Fruit fly (Drosophila melanogaster) whole organism, embryonic: ENCODE measurements around the gene Eip75B.
A peak's percentile ranks its signal among the peaks of the same experiment; 100 is the strongest.

Experiments used
- Asciz ChIP-seq: fragments of 200-800 bp; sonication (Bioruptor generic); optimal IDR thresholded peaks from 2 replicates; lab custom pipeline; 2017; ENCODE audit warnings: missing biosample characterization, mild to moderate bottlenecking, missing genetic modification characterization, missing genetic modification reagents
- CG1024 ChIP-seq: fragments of 200-800 bp; sonication (Bioruptor generic); IDR thresholded peaks from 2 replicates; pipeline ENCODE4 v1.3.6; 2022; ENCODE audit warnings: missing biosample characterization, missing genetic modification characterization
- CG10979 ChIP-seq: fragments of 200-800 bp; sonication (Bioruptor generic); optimal IDR thresholded peaks from 2 replicates; lab custom pipeline; 2018; ENCODE audit warnings: missing biosample characterization, mild to moderate bottlenecking, missing genetic modification characterization, moderate library complexity
- CG12299 ChIP-seq: fragments of 200-800 bp; sonication (Bioruptor generic); optimal IDR thresholded peaks from 2 replicates; lab custom pipeline; 2018; ENCODE audit warnings: missing biosample characterization, mild to moderate bottlenecking, missing genetic modification characterization
- CG13296 ChIP-seq: fragments of 200-800 bp; sonication (Bioruptor generic); optimal IDR thresholded peaks from 3 replicates; lab custom pipeline; 2018; ENCODE audit warnings: missing biosample characterization, mild to moderate bottlenecking, missing genetic modification characterization
- CG13424 ChIP-seq: fragments of 200-800 bp; sonication (Bioruptor generic); optimal IDR thresholded peaks from 2 replicates; lab custom pipeline; 2019; ENCODE audit warnings: missing biosample characterization, mild to moderate bottlenecking, missing genetic modification characterization, moderate library complexity
- CG13894 ChIP-seq: fragments of 200-800 bp; sonication (Bioruptor generic); optimal IDR thresholded peaks from 3 replicates; lab custom pipeline; 2018; ENCODE audit warnings: missing biosample characterization, mild to moderate bottlenecking, missing genetic modification characterization, moderate library complexity
- CG14965 ChIP-seq: fragments of 200-800 bp; sonication (Bioruptor generic); optimal IDR thresholded peaks from 2 replicates; lab custom pipeline; 2016; ENCODE audit warnings: missing biosample characterization, missing genetic modification characterization, borderline replicate concordance
- CG1603 ChIP-seq: fragments of 200-800 bp; sonication (Bioruptor generic); optimal IDR thresholded peaks from 2 replicates; lab custom pipeline; 2019; ENCODE audit warnings: missing biosample characterization, mild to moderate bottlenecking, missing genetic modification characterization, moderate library complexity
- CG17186 ChIP-seq: fragments of 200-800 bp; sonication (Bioruptor generic); optimal IDR thresholded peaks from 3 replicates; lab custom pipeline; 2017; ENCODE audit warnings: missing biosample characterization, missing genetic modification reagents, missing genetic modification characterization
- CG17359 ChIP-seq: fragments of 200-800 bp; sonication (Bioruptor generic); optimal IDR thresholded peaks from 3 replicates; lab custom pipeline; 2018; ENCODE audit warnings: missing biosample characterization, mild to moderate bottlenecking, missing genetic modification characterization, moderate library complexity
- CG17802 ChIP-seq: fragments of 200-800 bp; sonication (Bioruptor generic); optimal IDR thresholded peaks from 2 replicates; lab custom pipeline; 2018; ENCODE audit warnings: missing biosample characterization, mild to moderate bottlenecking, missing genetic modification characterization, moderate library complexity
- CG2199 ChIP-seq: fragments of 200-800 bp; sonication (Bioruptor generic); IDR thresholded peaks from 3 replicates; pipeline ENCODE4 v1.3.6; 2022; ENCODE audit warnings: missing biosample characterization, missing genetic modification characterization
- CG2202 ChIP-seq: fragments of 200-800 bp; sonication (Bioruptor generic); optimal IDR thresholded peaks from 2 replicates; lab custom pipeline; 2018; ENCODE audit warnings: missing biosample characterization, mild to moderate bottlenecking, missing genetic modification characterization
- CG2678 ChIP-seq: fragments of 200-800 bp; sonication (Bioruptor generic); optimal IDR thresholded peaks from 3 replicates; lab custom pipeline; 2019; ENCODE audit warnings: missing biosample characterization, mild to moderate bottlenecking, missing genetic modification characterization, moderate library complexity
- CG3163 ChIP-seq: fragments of 200-800 bp; sonication (Bioruptor generic); optimal IDR thresholded peaks from 3 replicates; lab custom pipeline; 2016; ENCODE audit warnings: missing biosample characterization, missing genetic modification characterization
- CG5180 ChIP-seq: fragments of 200-800 bp; sonication (Bioruptor generic); optimal IDR thresholded peaks from 3 replicates; lab custom pipeline; 2017; ENCODE audit warnings: missing biosample characterization, missing genetic modification characterization, mild to moderate bottlenecking, moderate library complexity, missing genetic modification reagents
- CG6791 ChIP-seq: fragments of 200-800 bp; sonication (Bioruptor generic); IDR thresholded peaks from 3 replicates; pipeline ENCODE4 v1.3.6; 2022; ENCODE audit warnings: missing biosample characterization, missing genetic modification characterization; ENCODE audit not compliant: partially characterized antibody
- CG8765 ChIP-seq: fragments of 200-800 bp; sonication (Bioruptor generic); IDR thresholded peaks from 2 replicates; pipeline ENCODE4 v1.3.6; 2022; ENCODE audit warnings: missing biosample characterization, missing genetic modification characterization
- CG9215 ChIP-seq: fragments of 200-800 bp; sonication (Bioruptor generic); IDR thresholded peaks from 2 replicates; pipeline ENCODE4 v1.3.6; 2022; ENCODE audit warnings: missing biosample characterization, missing genetic modification characterization
- CG9876 ChIP-seq: fragments of 200-800 bp; sonication (Bioruptor generic); optimal IDR thresholded peaks from 2 replicates; lab custom pipeline; 2016; ENCODE audit warnings: missing biosample characterization, missing genetic modification characterization
- Hmr ChIP-seq: fragments of 200-800 bp; sonication (Bioruptor generic); optimal IDR thresholded peaks from 3 replicates; lab custom pipeline; 2017; ENCODE audit warnings: mild to moderate bottlenecking, missing biosample characterization, missing genetic modification reagents, missing genetic modification characterization
- Lhr ChIP-seq: fragments of 200-800 bp; sonication (Bioruptor generic); optimal IDR thresholded peaks from 3 replicates; lab custom pipeline; 2017; ENCODE audit warnings: mild to moderate bottlenecking, missing biosample characterization, missing genetic modification reagents, missing genetic modification characterization
- Lpt ChIP-seq: fragments of >200 bp; optimal IDR thresholded peaks from 2 replicates; lab custom pipeline; 2018; ENCODE audit warnings: missing biosample characterization, missing genetic modification characterization
- MESR4 ChIP-seq: fragments of 200-800 bp; sonication (Bioruptor generic); optimal IDR thresholded peaks from 2 replicates; lab custom pipeline; 2018; ENCODE audit warnings: missing biosample characterization, mild to moderate bottlenecking, missing genetic modification characterization, moderate library complexity
- MTF-1 ChIP-seq: fragments of 200-800 bp; sonication (Bioruptor generic); optimal IDR thresholded peaks from 2 replicates; lab custom pipeline; 2018; ENCODE audit warnings: missing biosample characterization, mild to moderate bottlenecking, missing genetic modification characterization, borderline replicate concordance
- NC2β ChIP-seq: fragments of 200-800 bp; sonication (Bioruptor generic); optimal IDR thresholded peaks from 2 replicates; lab custom pipeline; 2016; ENCODE audit warnings: missing biosample characterization, missing genetic modification characterization
- Oaz ChIP-seq: fragments of 200-800 bp; sonication (Bioruptor generic); IDR thresholded peaks from 2 replicates; pipeline ENCODE4 v1.3.6; 2022; ENCODE audit warnings: missing biosample characterization, missing genetic modification characterization
- abd-A ChIP-seq: fragments of 200-800 bp; sonication (Bioruptor generic); optimal IDR thresholded peaks from 3 replicates; lab custom pipeline; 2019; ENCODE audit warnings: missing biosample characterization, mild to moderate bottlenecking, missing genetic modification characterization, moderate library complexity
- ara ChIP-seq: fragments of 200-800 bp; sonication (Bioruptor generic); IDR thresholded peaks from 2 replicates; pipeline ENCODE4 v1.3.6; 2022; ENCODE audit warnings: missing biosample characterization, missing genetic modification characterization
- disco-r ChIP-seq: fragments of 200-800 bp; sonication (Bioruptor generic); optimal IDR thresholded peaks from 2 replicates; lab custom pipeline; 2016; ENCODE audit warnings: missing biosample characterization, missing genetic modification characterization
- gem ChIP-seq: fragments of 200-800 bp; sonication (Bioruptor generic); optimal IDR thresholded peaks from 2 replicates; lab custom pipeline; 2019; ENCODE audit warnings: missing biosample characterization, mild to moderate bottlenecking, missing genetic modification characterization, moderate library complexity
- gt ChIP-seq: fragments of 200-800 bp; sonication (Bioruptor generic); IDR thresholded peaks from 2 replicates; pipeline ENCODE4 v1.3.6; 2022; ENCODE audit warnings: missing biosample characterization, missing genetic modification characterization
- lola ChIP-seq, 3 experiments: fragments of >200 bp in 2 of 3; fragments of 200-800 bp in 1 of 3; sonication (Bioruptor generic) in 1 of 3; optimal IDR thresholded peaks; 2 replicates each; lab custom pipeline; 2017 to 2019; ENCODE audit warnings: missing biosample characterization in 3 of 3, missing genetic modification characterization in 3 of 3, mild to moderate bottlenecking in 1 of 3, moderate library complexity in 1 of 3
- lov ChIP-seq, 2 experiments: fragments of 200-800 bp in 1 of 2; fragments of >200 bp in 1 of 2; sonication (Bioruptor generic) in 1 of 2; IDR thresholded peaks in 1 of 2; optimal IDR thresholded peaks in 1 of 2; 2 replicates in 1 of 2; 3 replicates in 1 of 2; pipeline versions ENCODE4 v1.3.6 to Lab custom; 2017 to 2022; ENCODE audit warnings: missing biosample characterization in 1 of 2, missing genetic modification characterization in 1 of 2
- mirr ChIP-seq: fragments of 200-800 bp; sonication (Bioruptor generic); optimal IDR thresholded peaks from 3 replicates; lab custom pipeline; 2018; ENCODE audit warnings: missing biosample characterization, mild to moderate bottlenecking, missing genetic modification characterization
- nmo ChIP-seq: fragments of 200-800 bp; sonication (Bioruptor generic); optimal IDR thresholded peaks from 2 replicates; lab custom pipeline; 2018; ENCODE audit warnings: missing biosample characterization, mild to moderate bottlenecking, missing genetic modification characterization, moderate library complexity
- org-1 ChIP-seq: fragments of 200-800 bp; sonication (Bioruptor generic); optimal IDR thresholded peaks from 2 replicates; lab custom pipeline; 2017; ENCODE audit warnings: missing biosample characterization, missing genetic modification characterization
- scrt ChIP-seq: fragments of 200-800 bp; sonication (Bioruptor generic); optimal IDR thresholded peaks from 2 replicates; lab custom pipeline; 2018; ENCODE audit warnings: missing biosample characterization, mild to moderate bottlenecking, missing genetic modification characterization, moderate library complexity
- sens-2 ChIP-seq: fragments of 200-800 bp; sonication (Bioruptor generic); IDR thresholded peaks from 2 replicates; pipeline ENCODE4 v1.3.6; 2022; ENCODE audit warnings: missing biosample characterization, missing genetic modification characterization
- shn ChIP-seq: fragments of 200-800 bp; sonication (Bioruptor generic); optimal IDR thresholded peaks from 3 replicates; lab custom pipeline; 2016; ENCODE audit warnings: missing biosample characterization, missing genetic modification characterization
- sisA ChIP-seq: fragments of 200-800 bp; sonication (Bioruptor generic); IDR thresholded peaks from 2 replicates; pipeline ENCODE4 v1.3.6; 2022; ENCODE audit warnings: missing biosample characterization, missing genetic modification characterization
- stwl ChIP-seq: fragments of 200-800 bp; sonication (Bioruptor generic); optimal IDR thresholded peaks from 3 replicates; lab custom pipeline; 2018; ENCODE audit warnings: missing biosample characterization, mild to moderate bottlenecking, missing genetic modification characterization, moderate library complexity
- toy ChIP-seq: fragments of 200-800 bp; sonication (Bioruptor generic); IDR thresholded peaks from 2 replicates; pipeline ENCODE4 v1.3.6; 2022; ENCODE audit warnings: missing biosample characterization, missing genetic modification characterization
- usp ChIP-seq: fragments of >200 bp; optimal IDR thresholded peaks from 2 replicates; lab custom pipeline; 2017; ENCODE audit warnings: missing biosample characterization, missing genetic modification characterization
- wdn ChIP-seq: fragments of 200-800 bp; sonication (Bioruptor generic); IDR thresholded peaks from 2 replicates; pipeline ENCODE4 v1.3.6; 2022; ENCODE audit warnings: missing biosample characterization, missing genetic modification characterization

Gene Eip75B

dm6 chr3L:17944614-17945013 is 119.9 kb downstream of the Eip75B start (continued):
- TF ChIP-seq lov (optimal IDR thresholded peaks at IDR 0.05; lab: Kevin White, UChicago) = no peak
- TF ChIP-seq lov (GFP tag; IDR thresholded peaks at IDR 0.05; lab: Robert Waterston, UW) = 0 out of 3 replicates have a peak, but pooled peaks have one; percentile 19
- peak; percentile 2 for TF ChIP-seq mirr (GFP tag; lab: Kevin White, UChicago)
- no peak for TF ChIP-seq MESR4 (GFP tag; lab: Kevin White, UChicago)
- TF ChIP-seq CG2678 (tag; lab: Kevin White, UChicago) = peak; percentile 19
- no peak for TF ChIP-seq CG17802 (tag; lab: Kevin White, UChicago)
- TF ChIP-seq MTF-1 = peak; percentile 16
- TF ChIP-seq gem (tag; lab: Kevin White, UChicago) = no peak
- no peak for TF ChIP-seq Lhr (GFP tag; lab: Kevin White, UChicago)
- TF ChIP-seq toy (GFP tag; lab: Robert Waterston, UW) = peak; percentile 17; the same call in 1 of the 2 replicates
- peak; percentile 12 for TF ChIP-seq Hmr

dm6 chr3L:17942449-17942848 is 122.0 kb downstream of the Eip75B start:
- TF ChIP-seq CG13894 (peak; percentile 81), CG2199 (GFP tag; lab: Robert Waterston, UW) (no peak), scrt (GFP tag; lab: Kevin White, UChicago) (peak; percentile 88), abd-A (tag; lab: Kevin White, UChicago) (peak; percentile 49)

dm6 chr3L:17941575-17941974 is 122.9 kb downstream of the Eip75B start:
- TF ChIP-seq CG9876 (GFP tag; lab: Kevin White, UChicago) (no peak), ara (GFP tag; lab: Robert Waterston, UW) (no peak), CG9215 (GFP tag; lab: Robert Waterston, UW) (no peak), Hmr (peak; percentile 50), CG1603 (tag; lab: Kevin White, UChicago) (no peak), CG6791 (GFP tag; lab: Robert Waterston, UW) (no peak), CG3163 (no peak), sens-2 (no peak), sisA (GFP tag; lab: Robert Waterston, UW) (no peak), stwl (tag; lab: Kevin White, UChicago) (no peak), CG8765 (no peak), Asciz (GFP tag; lab: Kevin White, UChicago) (no peak), CG17359 (tag; lab: Kevin White, UChicago) (no peak), org-1 (GFP tag; lab: Kevin White, UChicago) (no peak), CG5180 (GFP tag; lab: Kevin White, UChicago) (no peak), CG14965 (GFP tag; lab: Kevin White, UChicago) (no peak), shn (no peak), disco-r (no peak), CG12299 (tag; lab: Kevin White, UChicago) (no peak), CG13424 (tag; lab: Kevin White, UChicago) (peak; percentile 21), Lpt (GFP tag; lab: Kevin White, UChicago) (no peak), lov (optimal IDR thresholded peaks at IDR 0.05; lab: Kevin White, UChicago) (no peak), lov (GFP tag; IDR thresholded peaks at IDR 0.05; lab: Robert Waterston, UW) (no peak), nmo (no peak), wdn (GFP tag; lab: Robert Waterston, UW) (no peak), NC2β (GFP tag; lab: Kevin White, UChicago) (no peak), CG10979 (tag; lab: Kevin White, UChicago) (no peak), Oaz (GFP tag; lab: Robert Waterston, UW) (no peak), usp (GFP tag; lab: Kevin White, UChicago) (no peak), gt (GFP tag; lab: Robert Waterston, UW) (no peak), lola (GFP tag; optimal IDR thresholded peaks at IDR 0.05; lab: Kevin White, UChicago) (no peak), CG2202 (tag; lab: Kevin White, UChicago) (no peak), CG17186 (GFP tag; lab: Kevin White, UChicago) (no peak), CG1024 (no peak), CG13296 (GFP tag; lab: Kevin White, UChicago) (no peak)
